Worm (Caenorhabditis elegans): ENCODE measurements around the gene sptl-1.

sptl-1 gene

DNA sequence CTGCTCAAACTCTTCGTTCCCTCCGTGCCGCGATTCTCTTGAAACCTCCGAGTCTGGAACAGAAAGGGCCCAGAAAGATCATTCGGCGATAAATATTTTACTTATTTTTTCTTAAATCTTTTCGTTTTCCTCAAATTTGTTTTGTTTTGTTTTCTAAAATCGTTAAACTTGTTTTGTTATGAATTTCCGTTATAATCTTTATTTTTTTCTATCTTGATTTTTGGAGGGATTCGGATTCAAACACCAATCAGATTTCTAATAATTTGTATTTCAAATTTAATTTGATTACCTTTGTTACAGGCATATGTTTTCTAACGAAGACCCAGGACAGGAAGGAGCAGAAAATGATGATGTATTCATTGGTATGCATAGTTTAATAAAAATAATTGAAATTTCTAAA is 4.2 kb upstream of the sptl-1 start, which contains the start of gene C23H3.5:
TSS of gene C23H3.5 (plus strand) at position 301 of the 400 bp plus-strand sequence.
- TF ChIP-seq zfp-2 (tag; optimal IDR thresholded peaks at IDR 0.05) = no peak
- no peak for TF ChIP-seq vab-7 (GFP tag; IDR thresholded peaks at IDR 0.05)
- no peak for TF ChIP-seq unc-130 (GFP tag; optimal IDR thresholded peaks at IDR 0.05)
- TF ChIP-seq php-3 (GFP tag; IDR thresholded peaks at IDR 0.05) = no peak
- TF ChIP-seq mxl-3 (GFP tag; optimal IDR thresholded peaks at IDR 0.05) = no peak
- TF ChIP-seq Y75B8A.6 (GFP tag; IDR thresholded peaks at IDR 0.05) = no peak
- TF ChIP-seq T26A8.4 (GFP tag; IDR thresholded peaks at IDR 0.05) = no peak
- no peak for TF ChIP-seq ceh-62 (tag; optimal IDR thresholded peaks at IDR 0.05)
- TF ChIP-seq gei-8 (GFP tag; optimal IDR thresholded peaks at IDR 0.05) = no peak
- no peak for TF ChIP-seq mdt-29 (GFP tag; IDR thresholded peaks at IDR 0.05)
- no peak for TF ChIP-seq dve-1 (tag; optimal IDR thresholded peaks at IDR 0.05; ENCODE audit: insufficient read depth)
- no peak for TF ChIP-seq arid-1 (GFP tag; conservative IDR thresholded peaks at IDR 0.05)
- TF ChIP-seq Y5F2A.4 (GFP tag; optimal IDR thresholded peaks at IDR 0.05) = no peak
- TF ChIP-seq lin-39 (tag; optimal IDR thresholded peaks at IDR 0.05) = no peak
- no peak for TF ChIP-seq pha-4 (GFP tag; IDR thresholded peaks at IDR 0.05)
- no peak for TF ChIP-seq pha-4 (tag; optimal IDR thresholded peaks at IDR 0.05)

DNA sequence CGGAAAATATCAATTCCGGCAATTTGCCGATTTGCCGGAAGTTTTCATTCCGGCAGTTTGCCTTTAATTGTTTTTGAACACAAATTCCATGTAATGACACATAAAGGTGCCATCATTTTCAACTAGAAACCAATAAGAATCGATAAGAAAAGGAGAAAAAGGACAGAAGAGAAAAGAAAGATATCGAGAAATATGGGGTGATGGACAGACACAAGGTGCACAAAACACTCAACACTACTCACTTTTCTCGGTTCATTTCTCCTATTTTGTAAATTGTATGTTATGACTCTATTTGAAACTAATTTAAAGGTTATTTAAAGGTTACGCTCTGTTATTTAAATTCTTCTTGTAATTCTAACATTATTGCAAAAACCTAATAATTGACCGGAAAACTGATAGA is 590 bp upstream of the sptl-1 start:
- TF ChIP-seq Y48G9A.11 (GFP tag; IDR thresholded peaks at IDR 0.05) (no peak), nhr-28 (tag; optimal IDR thresholded peaks at IDR 0.05) (peak; percentile 76), madf-5 (GFP tag; IDR thresholded peaks at IDR 0.05) (0 out of 4 replicates have a peak, but pooled peaks of 1 of the 2 experiments have one; percentile 46), ceh-62 (tag; optimal IDR thresholded peaks at IDR 0.05) (no peak), F44E2.7 (GFP tag; IDR thresholded peaks at IDR 0.05) (no peak), hmg-1.1 (GFP tag; IDR thresholded peaks at IDR 0.05) (no peak), mes-2 (tag; optimal IDR thresholded peaks at IDR 0.05; ENCODE audit: poor library complexity, severe bottlenecking) (peak; percentile 1), hlh-11 (tag; optimal IDR thresholded peaks at IDR 0.05) (peak; percentile 53), nhr-77 (tag; optimal IDR thresholded peaks at IDR 0.05) (peak; percentile 53), tag-97 (GFP tag; IDR thresholded peaks at IDR 0.05) (no peak), pqm-1 (tag; optimal IDR thresholded peaks at IDR 0.05) (peak; percentile 42), T20F7.1 (GFP tag; optimal IDR thresholded peaks at IDR 0.05) (peak; percentile 6), dve-1 (tag; optimal IDR thresholded peaks at IDR 0.05; ENCODE audit: insufficient read depth) (peak; percentile 45), dmd-6 (GFP tag; IDR thresholded peaks at IDR 0.05) (peak; percentile 25; the same call in 1 of the 2 replicates), ztf-7 (tag; optimal IDR thresholded peaks at IDR 0.05) (no peak)

DNA sequence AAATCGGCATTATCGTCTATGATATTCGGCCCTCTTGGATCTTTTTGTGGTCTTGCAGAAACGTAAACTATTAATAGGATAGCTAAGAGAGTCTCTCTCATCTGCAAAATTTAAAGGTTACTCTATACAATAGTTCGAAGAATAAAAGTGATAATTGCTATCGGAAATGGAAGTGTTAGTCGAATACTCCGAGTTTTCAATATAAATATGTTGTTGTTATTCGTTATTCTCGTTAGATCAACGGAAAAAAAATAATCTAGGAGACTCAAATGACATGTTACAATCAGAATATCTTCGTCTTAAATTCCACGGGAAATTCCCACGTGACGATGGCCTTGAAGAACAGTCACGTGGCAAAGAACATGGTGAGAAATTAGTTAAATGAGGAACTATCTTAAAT is 3.8 kb downstream of the sptl-1 start, which contains the start of gene tre-5:
TSS of gene tre-5 (minus strand) at position 101 of the 400 bp plus-strand sequence.
- TF ChIP-seq hlh-30 (tag; optimal IDR thresholded peaks at IDR 0.05; ENCODE audit: insufficient read depth) = peak; percentile 33
- no peak for TF ChIP-seq jun-1 (tag; optimal IDR thresholded peaks at IDR 0.05)

DNA sequence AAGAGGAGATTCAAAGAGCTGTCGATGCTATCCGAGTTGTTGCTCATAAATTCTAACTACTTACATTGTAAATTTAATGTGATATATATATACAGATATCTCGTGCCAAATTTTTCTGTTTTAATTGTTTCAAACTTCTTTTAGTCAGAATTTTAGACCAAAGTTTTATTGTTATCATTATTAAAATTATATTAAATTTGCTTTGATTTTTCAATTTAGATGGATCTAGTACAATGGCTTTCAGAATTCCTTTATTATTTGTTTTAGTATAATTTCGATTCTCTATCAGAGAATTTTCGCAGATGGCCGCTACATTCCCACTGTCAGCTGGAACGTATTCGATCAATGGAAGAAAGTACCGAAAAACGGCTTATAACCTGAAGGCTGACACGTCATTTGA is 5.9 kb downstream of the sptl-1 start, which contains the start of gene ascc-1:
TSS of gene ascc-1 (plus strand) at position 301 of the 400 bp plus-strand sequence.
- no peak for TF ChIP-seq aly-2 (tag; optimal IDR thresholded peaks at IDR 0.05)
- no peak for TF ChIP-seq jun-1 (tag; optimal IDR thresholded peaks at IDR 0.05)
- no peak for TF ChIP-seq lin-29 (GFP tag; IDR thresholded peaks at IDR 0.05)
- no peak for TF ChIP-seq ceh-28 (tag; optimal IDR thresholded peaks at IDR 0.05)
- no peak for TF ChIP-seq ZK546.5 (tag; optimal IDR thresholded peaks at IDR 0.05)
- no peak for TF ChIP-seq Y5F2A.4 (GFP tag; optimal IDR thresholded peaks at IDR 0.05)
- TF ChIP-seq F10B5.3 (tag; optimal IDR thresholded peaks at IDR 0.05) = no peak
- TF ChIP-seq lin-1 (GFP tag; IDR thresholded peaks at IDR 0.05) = no peak
- TF ChIP-seq php-3 (GFP tag; IDR thresholded peaks at IDR 0.05) = no peak
- TF ChIP-seq cey-2 (tag; optimal IDR thresholded peaks at IDR 0.05; ENCODE audit: borderline replicate concordance, insufficient read depth) = no peak
- TF ChIP-seq egl-27 (tag; optimal IDR thresholded peaks at IDR 0.05) = no peak
- TF ChIP-seq nhr-102 (tag; optimal IDR thresholded peaks at IDR 0.05) = no peak
- TF ChIP-seq unc-39 (tag; optimal IDR thresholded peaks at IDR 0.05) = no peak
- TF ChIP-seq nhr-11 (tag; optimal IDR thresholded peaks at IDR 0.05) = no peak
- TF ChIP-seq gei-8 (GFP tag; optimal IDR thresholded peaks at IDR 0.05) = no peak
- no peak for TF ChIP-seq unc-62 (GFP tag; optimal IDR thresholded peaks at IDR 0.05 in 1 of 2)
- TF ChIP-seq unc-62 (tag; optimal IDR thresholded peaks at IDR 0.05) = no peak
- TF ChIP-seq spr-1 (tag; optimal IDR thresholded peaks at IDR 0.05) = no peak
- no peak for TF ChIP-seq madf-5 (GFP tag; IDR thresholded peaks at IDR 0.05)
- TF ChIP-seq lin-38 (GFP tag; IDR thresholded peaks at IDR 0.05) = no peak

All from whole organism, L4 larva.